Fruit fly (Drosophila melanogaster) whole organism, embryonic: Measurements from ENCODE around the gene Prp16.

Source experiments
- Abd-B ChIP-seq: fragments of 200-800 bp; sonication (Bioruptor generic); optimal IDR thresholded peaks from 2 replicates; lab custom pipeline; 2018; ENCODE audit warnings: missing biosample characterization, mild to moderate bottlenecking, missing genetic modification characterization, moderate library complexity
- BEAF-32 ChIP-seq: fragments of 200-800 bp; sonication (Bioruptor generic); optimal IDR thresholded peaks from 3 replicates; lab custom pipeline; 2017; ENCODE audit warnings: missing biosample characterization, missing genetic modification characterization, mild to moderate bottlenecking, moderate library complexity, missing genetic modification reagents
- Bteb2 ChIP-seq: fragments of 200-800 bp; sonication (Bioruptor generic); optimal IDR thresholded peaks from 2 replicates; lab custom pipeline; 2016; ENCODE audit warnings: missing biosample characterization, missing genetic modification characterization
- CG10366 ChIP-seq: fragments of 200-800 bp; sonication (Bioruptor generic); IDR thresholded peaks from 2 replicates; pipeline ENCODE4 v1.3.6; 2022; ENCODE audit warnings: missing biosample characterization, missing genetic modification characterization
- CG11247 ChIP-seq: fragments of 200-800 bp; sonication (Bioruptor generic); IDR thresholded peaks from 2 replicates; pipeline ENCODE4 v1.3.6; 2022; ENCODE audit warnings: missing biosample characterization, missing genetic modification characterization
- CG11560 ChIP-seq: fragments of 200-800 bp; sonication (Bioruptor generic); IDR thresholded peaks from 3 replicates; pipeline ENCODE4 v1.3.6; 2022; ENCODE audit warnings: missing biosample characterization, missing genetic modification characterization
- CG11723 ChIP-seq: fragments of 200-800 bp; sonication (Bioruptor generic); optimal IDR thresholded peaks from 2 replicates; lab custom pipeline; 2017; ENCODE audit warnings: missing biosample characterization, mild to moderate bottlenecking, missing genetic modification characterization
- CG15514 ChIP-seq: fragments of 200-800 bp; sonication (Bioruptor generic); optimal IDR thresholded peaks from 3 replicates; lab custom pipeline; 2017; ENCODE audit warnings: missing biosample characterization, missing genetic modification characterization, mild to moderate bottlenecking, moderate library complexity, missing genetic modification reagents
- CG2129 ChIP-seq: fragments of 200-800 bp; sonication (Bioruptor generic); IDR thresholded peaks from 2 replicates; pipeline ENCODE4 v1.3.6; 2022; ENCODE audit warnings: missing biosample characterization, missing genetic modification characterization; ENCODE audit not compliant: partially characterized antibody
- CG2202 ChIP-seq: fragments of 200-800 bp; sonication (Bioruptor generic); optimal IDR thresholded peaks from 2 replicates; lab custom pipeline; 2018; ENCODE audit warnings: missing biosample characterization, mild to moderate bottlenecking, missing genetic modification characterization
- CG2712 ChIP-seq: fragments of 200-800 bp; optimal IDR thresholded peaks from 3 replicates; lab custom pipeline; 2019; ENCODE audit warnings: missing biosample characterization, mild to moderate bottlenecking, missing genetic modification characterization, moderate library complexity
- CG3726 ChIP-seq: fragments of 200-800 bp; sonication (Bioruptor generic); IDR thresholded peaks from 3 replicates; pipeline ENCODE4, ENCODE4 v1.3.6; 2022; ENCODE audit warnings: missing biosample characterization, missing genetic modification characterization
- CG4854 ChIP-seq: fragments of 200-800 bp; sonication (Bioruptor generic); optimal IDR thresholded peaks from 2 replicates; lab custom pipeline; 2016; ENCODE audit warnings: missing biosample characterization, missing genetic modification characterization, inconsistent platforms
- CG7786 ChIP-seq: fragments of 200-800 bp; sonication (Bioruptor generic); optimal IDR thresholded peaks from 2 replicates; lab custom pipeline; 2016; ENCODE audit warnings: missing biosample characterization, missing genetic modification characterization
- CG7839 ChIP-seq: fragments of 200-800 bp; sonication (Bioruptor generic); optimal IDR thresholded peaks from 3 replicates; lab custom pipeline; 2018; ENCODE audit warnings: missing biosample characterization, mild to moderate bottlenecking, missing genetic modification characterization, moderate library complexity
- CG8089 ChIP-seq: fragments of 200-800 bp; sonication (Bioruptor generic); optimal IDR thresholded peaks from 3 replicates; lab custom pipeline; 2016; ENCODE audit warnings: missing biosample characterization, missing genetic modification characterization
- CG8478 ChIP-seq: fragments of >200 bp; optimal IDR thresholded peaks from 2 replicates; lab custom pipeline; 2018
- CG9215 ChIP-seq: fragments of 200-800 bp; sonication (Bioruptor generic); IDR thresholded peaks from 2 replicates; pipeline ENCODE4 v1.3.6; 2022; ENCODE audit warnings: missing biosample characterization, missing genetic modification characterization
- CHES-1-like ChIP-seq: fragments of 200-800 bp; sonication (Bioruptor generic); optimal IDR thresholded peaks from 2 replicates; lab custom pipeline; 2016; ENCODE audit warnings: missing biosample characterization, missing genetic modification characterization
- CTCF ChIP-seq: fragments of 200-800 bp; sonication (Bioruptor generic); optimal IDR thresholded peaks from 2 replicates; lab custom pipeline; 2017; ENCODE audit warnings: missing biosample characterization, mild to moderate bottlenecking, missing genetic modification characterization, moderate library complexity
- CkIIα-i1 ChIP-seq: fragments of 200-800 bp; sonication (Bioruptor generic); IDR thresholded peaks from 2 replicates; pipeline ENCODE4 v1.3.6; 2022; ENCODE audit warnings: missing biosample characterization, missing genetic modification characterization
- Dfd ChIP-seq, 2 experiments: fragments of >200 bp; optimal IDR thresholded peaks; 2 replicates each; lab custom pipeline; 2017; ENCODE audit warnings: missing biosample characterization in 2 of 2, missing genetic modification characterization in 2 of 2
- HLH4C ChIP-seq: fragments of 200-800 bp; sonication (Bioruptor generic); IDR thresholded peaks from 3 replicates; pipeline ENCODE4 v1.3.6; 2022; ENCODE audit warnings: missing biosample characterization, missing genetic modification characterization; ENCODE audit not compliant: partially characterized antibody
- HLH54F ChIP-seq: fragments of 200-800 bp; sonication (Bioruptor generic); optimal IDR thresholded peaks from 3 replicates; lab custom pipeline; 2016; ENCODE audit warnings: missing biosample characterization, missing genetic modification characterization
- MBD-R2 ChIP-seq: fragments of 200-800 bp; sonication (Bioruptor generic); IDR thresholded peaks from 2 replicates; pipeline ENCODE4 v1.3.6; 2022; ENCODE audit warnings: missing biosample characterization, missing genetic modification characterization
- MESR4 ChIP-seq: fragments of 200-800 bp; sonication (Bioruptor generic); optimal IDR thresholded peaks from 2 replicates; lab custom pipeline; 2018; ENCODE audit warnings: missing biosample characterization, mild to moderate bottlenecking, missing genetic modification characterization, moderate library complexity
- Meics ChIP-seq: fragments of 200-800 bp; sonication (Bioruptor generic); optimal IDR thresholded peaks from 2 replicates; lab custom pipeline; 2017; ENCODE audit warnings: missing biosample characterization, mild to moderate bottlenecking, missing genetic modification characterization
- Myb ChIP-seq: fragments of 200-800 bp; sonication (Bioruptor generic); optimal IDR thresholded peaks from 2 replicates; lab custom pipeline; 2016; ENCODE audit warnings: missing biosample characterization, missing genetic modification characterization
- NK7.1 ChIP-seq: fragments of 200-800 bp; sonication (Bioruptor generic); optimal IDR thresholded peaks from 3 replicates; lab custom pipeline; 2016; ENCODE audit warnings: missing biosample characterization, missing genetic modification characterization
- Scr ChIP-seq: fragments of 200-800 bp; sonication (Bioruptor generic); IDR thresholded peaks from 2 replicates; pipeline ENCODE4 v1.3.6; 2022; ENCODE audit warnings: missing biosample characterization, missing genetic modification characterization; ENCODE audit not compliant: partially characterized antibody
- TFAM ChIP-seq: fragments of 200-800 bp; sonication (Bioruptor generic); optimal IDR thresholded peaks from 2 replicates; lab custom pipeline; 2017; ENCODE audit warnings: missing biosample characterization, missing genetic modification characterization, inconsistent platforms
- ab ChIP-seq: fragments of 200-800 bp; sonication (Bioruptor generic); optimal IDR thresholded peaks from 2 replicates; lab custom pipeline; 2016; ENCODE audit warnings: missing biosample characterization, missing genetic modification characterization
- az2 ChIP-seq: fragments of 200-800 bp; sonication (Bioruptor generic); optimal IDR thresholded peaks from 3 replicates; lab custom pipeline; 2016; ENCODE audit warnings: missing biosample characterization, missing genetic modification characterization
- bcd ChIP-seq: fragments of 200-800 bp; sonication (Bioruptor generic); optimal IDR thresholded peaks from 2 replicates; lab custom pipeline; 2017; ENCODE audit warnings: missing biosample characterization, mild to moderate bottlenecking, missing genetic modification characterization
- cg ChIP-seq: fragments of 200-800 bp; sonication (Bioruptor generic); optimal IDR thresholded peaks from 3 replicates; lab custom pipeline; 2019; ENCODE audit warnings: missing biosample characterization, mild to moderate bottlenecking, missing genetic modification characterization, moderate library complexity
- chinmo ChIP-seq: fragments of 200-800 bp; sonication (Bioruptor generic); IDR thresholded peaks from 4 replicates; pipeline ENCODE4 v1.3.6; 2022; ENCODE audit warnings: missing biosample characterization, missing genetic modification characterization; ENCODE audit not compliant: partially characterized antibody
- dati ChIP-seq: fragments of 200-800 bp; sonication (Bioruptor generic); IDR thresholded peaks from 2 replicates; pipeline ENCODE4 v1.3.6; 2022; ENCODE audit warnings: missing biosample characterization, missing genetic modification characterization
- dmrt11E ChIP-seq: fragments of 200-800 bp; sonication (Bioruptor generic); optimal IDR thresholded peaks from 3 replicates; lab custom pipeline; 2018; ENCODE audit warnings: missing biosample characterization, mild to moderate bottlenecking, missing genetic modification characterization, moderate library complexity
- exex ChIP-seq: fragments of 200-800 bp; sonication (Bioruptor generic); optimal IDR thresholded peaks from 4 replicates; lab custom pipeline; 2018; ENCODE audit warnings: missing biosample characterization, mild to moderate bottlenecking, missing genetic modification characterization, moderate library complexity
- gcm2 ChIP-seq: fragments of 200-800 bp; sonication (Bioruptor generic); optimal IDR thresholded peaks from 2 replicates; lab custom pipeline; 2016; ENCODE audit warnings: missing biosample characterization, missing genetic modification characterization
- gfzf ChIP-seq: fragments of 200-800 bp; sonication (Bioruptor generic); optimal IDR thresholded peaks from 2 replicates; lab custom pipeline; 2016; ENCODE audit warnings: missing biosample characterization, mild to moderate bottlenecking, missing genetic modification characterization, moderate library complexity
- lov ChIP-seq, 2 experiments: fragments of 200-800 bp in 1 of 2; fragments of >200 bp in 1 of 2; sonication (Bioruptor generic) in 1 of 2; IDR thresholded peaks in 1 of 2; optimal IDR thresholded peaks in 1 of 2; 2 replicates in 1 of 2; 3 replicates in 1 of 2; pipeline versions ENCODE4 v1.3.6 to Lab custom; 2017 to 2022; ENCODE audit warnings: missing biosample characterization in 1 of 2, missing genetic modification characterization in 1 of 2
- nmo ChIP-seq: fragments of 200-800 bp; sonication (Bioruptor generic); optimal IDR thresholded peaks from 2 replicates; lab custom pipeline; 2018; ENCODE audit warnings: missing biosample characterization, mild to moderate bottlenecking, missing genetic modification characterization, moderate library complexity
- pb ChIP-seq: fragments of 200-800 bp; sonication (Bioruptor generic); optimal IDR thresholded peaks from 3 replicates; lab custom pipeline; 2016; ENCODE audit warnings: missing biosample characterization, missing genetic modification characterization
- psq ChIP-seq: fragments of 200-800 bp; sonication (Bioruptor generic); optimal IDR thresholded peaks from 2 replicates; lab custom pipeline; 2017; ENCODE audit warnings: missing biosample characterization, missing genetic modification characterization
- sd ChIP-seq: fragments of 200-800 bp; sonication (Bioruptor generic); optimal IDR thresholded peaks from 3 replicates; lab custom pipeline; 2018; ENCODE audit warnings: missing biosample characterization, mild to moderate bottlenecking, missing genetic modification characterization, moderate library complexity
- shn ChIP-seq: fragments of 200-800 bp; sonication (Bioruptor generic); optimal IDR thresholded peaks from 3 replicates; lab custom pipeline; 2016; ENCODE audit warnings: missing biosample characterization, missing genetic modification characterization
- slp2 ChIP-seq: fragments of 200-800 bp; sonication (Bioruptor generic); optimal IDR thresholded peaks from 2 replicates; lab custom pipeline; 2016; ENCODE audit warnings: missing biosample characterization, missing genetic modification characterization
- so ChIP-seq: fragments of 200-800 bp; sonication (Bioruptor generic); IDR thresholded peaks from 3 replicates; pipeline ENCODE4 v1.3.6; 2022; ENCODE audit warnings: missing biosample characterization, missing genetic modification characterization
- twi ChIP-seq: fragments of 200-800 bp; optimal IDR thresholded peaks from 2 replicates; lab custom pipeline; 2019; ENCODE audit warnings: missing biosample characterization, mild to moderate bottlenecking, missing genetic modification characterization, moderate library complexity

The Prp16 gene

DNA sequence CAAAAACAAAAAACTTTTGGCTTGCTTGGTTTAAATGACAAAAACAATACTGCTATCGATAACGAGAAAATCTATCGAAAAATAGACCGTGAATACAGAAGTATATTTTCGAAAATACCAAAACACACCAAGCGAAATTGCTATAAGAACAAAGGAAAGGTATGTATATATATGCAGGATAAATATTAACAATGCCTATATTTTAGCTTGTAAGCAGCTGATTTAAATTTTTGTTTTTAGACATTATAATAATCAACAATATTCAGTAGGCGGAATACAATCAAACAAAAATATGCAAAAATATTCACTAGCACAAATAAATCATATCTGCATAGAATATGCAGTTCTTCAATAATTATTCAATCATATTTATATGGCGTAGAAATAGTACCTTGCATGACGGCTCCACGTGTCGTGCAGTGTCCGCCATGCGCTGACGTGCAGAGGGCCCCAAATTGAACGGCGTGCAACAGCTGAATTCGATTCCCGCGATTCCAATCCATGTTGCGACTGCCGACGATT is 36.8 kb downstream of the Prp16 start, which contains the start of the genes Fbxl4 and Dus2 (continued):
- peak; percentile 93 for TF ChIP-seq CG2712 (tag; lab: Kevin White, UChicago)
- peak; percentile 93 for TF ChIP-seq HLH54F
- peak; percentile 93 for TF ChIP-seq bcd (GFP tag; lab: Kevin White, UChicago)
- TF ChIP-seq CkIIα-i1: peak; percentile 70
- TF ChIP-seq Dfd (GFP tag; optimal IDR thresholded peaks at IDR 0.05; lab: Kevin White, UChicago): no peak
- peak; percentile 86 for TF ChIP-seq MBD-R2
- TF ChIP-seq so: peak; percentile 88
- peak; percentile 91 for TF ChIP-seq CG10366
- TF ChIP-seq cg (GFP tag; lab: Kevin White, UChicago): no peak
- TF ChIP-seq CG2202 (tag; lab: Kevin White, UChicago): peak; percentile 81
- peak; percentile 91 for TF ChIP-seq Meics (GFP tag; lab: Kevin White, UChicago)
- peak; percentile 76 for TF ChIP-seq CG15514 (GFP tag; lab: Kevin White, UChicago)
- TF ChIP-seq twi (tag; lab: Kevin White, UChicago): peak; percentile 83
- TF ChIP-seq CG11560 (tag; lab: Robert Waterston, UW): peak; percentile 81
- peak; percentile 94 for TF ChIP-seq shn (GFP tag; lab: Kevin White, UChicago)
- peak; percentile 88 for TF ChIP-seq slp2 (GFP tag; lab: Kevin White, UChicago)
- TF ChIP-seq CG9215 (GFP tag; lab: Robert Waterston, UW): peak; percentile 84
- TF ChIP-seq BEAF-32 (GFP tag; lab: Kevin White, UChicago): peak; percentile 64
- TF ChIP-seq CG7839 (tag; lab: Kevin White, UChicago): peak; percentile 93
- no peak for TF ChIP-seq lov (optimal IDR thresholded peaks at IDR 0.05; lab: Kevin White, UChicago)
- TF ChIP-seq lov (GFP tag; IDR thresholded peaks at IDR 0.05; lab: Robert Waterston, UW): peak; percentile 89; the same call in 2 of the 3 replicates
- TF ChIP-seq HLH4C (GFP tag; lab: Robert Waterston, UW): peak; percentile 60; the same call in 2 of the 3 replicates
- TF ChIP-seq nmo: peak; percentile 95
- TF ChIP-seq NK7.1: peak; percentile 83
- TF ChIP-seq CG11247 (GFP tag; lab: Robert Waterston, UW): peak; percentile 90
- peak; percentile 90 for TF ChIP-seq Bteb2
- TF ChIP-seq CHES-1-like (GFP tag; lab: Kevin White, UChicago): peak; percentile 89
- TF ChIP-seq CG8478 (lab: Kevin White, UChicago): no peak
- peak; percentile 88 for TF ChIP-seq ab
- TF ChIP-seq CG3726 (GFP tag; lab: Robert Waterston, UW): peak; percentile 86; the same call in 2 of the 3 replicates
- peak; percentile 61 for TF ChIP-seq sd (tag; lab: Kevin White, UChicago)
- peak; percentile 89 for TF ChIP-seq CG4854 (GFP tag; lab: Kevin White, UChicago)
- peak; percentile 86 for TF ChIP-seq CG7786 (GFP tag; lab: Kevin White, UChicago)
- TF ChIP-seq CG11723 (GFP tag; lab: Kevin White, UChicago): peak; percentile 89
- TF ChIP-seq CG2129 (GFP tag; lab: Robert Waterston, UW): no peak
- TF ChIP-seq Myb: peak; percentile 75
- no peak for TF ChIP-seq exex
- TF ChIP-seq CTCF (GFP tag; lab: Kevin White, UChicago): peak; percentile 24
- TF ChIP-seq chinmo (GFP tag; lab: Robert Waterston, UW): no peak
- TF ChIP-seq Scr: 0 out of 2 replicates have a peak, but pooled peaks have one; percentile 18
- TF ChIP-seq gcm2 (GFP tag; lab: Kevin White, UChicago): peak; percentile 71
- TF ChIP-seq gfzf (GFP tag; lab: Kevin White, UChicago): peak; percentile 36
- TF ChIP-seq psq (GFP tag; lab: Kevin White, UChicago): peak; percentile 74
- TF ChIP-seq TFAM (GFP tag; lab: Kevin White, UChicago): peak; percentile 62
- no peak for TF ChIP-seq MESR4 (GFP tag; lab: Kevin White, UChicago)
- peak; percentile 95 for TF ChIP-seq az2 (GFP tag; lab: Kevin White, UChicago)
- TF ChIP-seq pb (GFP tag; lab: Kevin White, UChicago): peak; percentile 73
- TF ChIP-seq CG8089 (GFP tag; lab: Kevin White, UChicago): peak; percentile 86
- TF ChIP-seq dmrt11E (tag; lab: Kevin White, UChicago): peak; percentile 95
- TF ChIP-seq Abd-B (GFP tag; lab: Kevin White, UChicago): peak; percentile 92
- peak; percentile 85 for TF ChIP-seq dati
